Worm (Caenorhabditis elegans): ENCODE results near the gene F55G11.1.

ce11 chrIV:12941254-12941653 lies 5.1 kb downstream of the F55G11.1 start, which contains the start of gene dod-24:
- TF ChIP-seq T22C8.4 (GFP tag; IDR thresholded peaks at IDR 0.05) (no peak), klf-2 (GFP tag; conservative IDR thresholded peaks at IDR 0.05) (no peak), tab-1 (GFP tag; IDR thresholded peaks at IDR 0.05) (no peak), cog-1 (tag; optimal IDR thresholded peaks at IDR 0.05) (no peak)
